Worm (Caenorhabditis elegans): Measurements from ENCODE around the gene nspg-5.

nspg-5 gene

DNA sequence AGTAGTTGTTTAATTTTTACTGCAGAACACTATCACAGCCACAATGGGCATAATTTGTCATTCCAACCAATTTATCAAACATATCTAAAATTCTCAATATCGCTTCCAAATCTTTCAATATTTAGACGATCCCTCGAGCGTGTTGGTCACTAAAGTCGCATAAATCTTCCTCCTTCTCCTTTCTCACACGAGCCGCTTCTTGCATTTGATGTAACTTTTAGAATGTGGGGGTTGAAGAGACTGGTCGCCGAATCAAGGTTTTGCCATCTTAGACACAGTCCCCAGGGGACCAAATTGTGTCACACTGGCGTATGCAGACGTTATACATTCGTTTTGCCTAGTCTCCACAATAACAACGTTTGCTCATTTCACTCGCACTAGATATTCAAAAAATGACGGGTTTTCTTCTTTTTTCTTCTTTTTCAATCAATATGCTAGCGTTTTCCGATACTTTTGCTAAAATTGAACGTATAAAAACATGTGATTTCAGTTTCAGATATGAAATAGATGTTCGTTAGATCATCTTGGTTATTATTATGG, 24.3 kb upstream of the nspg-5 start, which contains the start of gene gbb-1:
Gene gbb-1 (plus strand): TSS at position 490 of the 540 bp plus-strand sequence.
- TF ChIP-seq fkh-10 (GFP tag; optimal IDR thresholded peaks at IDR 0.05) = no peak
- no peak for TF ChIP-seq fkh-2 (tag; optimal IDR thresholded peaks at IDR 0.05)
- no peak for TF ChIP-seq egl-5 (tag; optimal IDR thresholded peaks at IDR 0.05)
- TF ChIP-seq elt-1 (tag; optimal IDR thresholded peaks at IDR 0.05) = peak; percentile 19

DNA sequence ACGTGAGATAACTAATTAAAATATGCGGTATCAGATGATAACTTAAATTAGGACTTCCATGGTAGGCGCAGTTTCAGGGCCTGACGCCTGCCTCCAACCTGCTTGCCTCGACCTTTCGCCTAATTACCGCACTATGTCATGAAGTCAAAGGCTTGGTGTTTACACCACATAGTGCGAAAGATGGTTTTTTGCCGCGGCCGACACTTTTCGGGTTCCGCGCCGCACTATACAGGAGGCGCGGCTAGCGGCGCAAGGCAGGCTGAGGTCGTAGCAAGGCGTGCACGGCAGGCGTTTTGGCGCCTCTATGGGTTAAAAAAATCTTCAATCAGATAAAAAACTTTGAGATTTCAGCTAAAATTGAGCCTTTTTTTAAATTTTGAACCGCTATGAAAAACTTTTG, 21.1 kb upstream of the nspg-5 start:
- TF ChIP-seq snpc-4 (tag; optimal IDR thresholded peaks at IDR 0.05) (peak; percentile 78), nfya-1 (tag; optimal IDR thresholded peaks at IDR 0.05; ENCODE audit: insufficient read depth) (no peak)

DNA sequence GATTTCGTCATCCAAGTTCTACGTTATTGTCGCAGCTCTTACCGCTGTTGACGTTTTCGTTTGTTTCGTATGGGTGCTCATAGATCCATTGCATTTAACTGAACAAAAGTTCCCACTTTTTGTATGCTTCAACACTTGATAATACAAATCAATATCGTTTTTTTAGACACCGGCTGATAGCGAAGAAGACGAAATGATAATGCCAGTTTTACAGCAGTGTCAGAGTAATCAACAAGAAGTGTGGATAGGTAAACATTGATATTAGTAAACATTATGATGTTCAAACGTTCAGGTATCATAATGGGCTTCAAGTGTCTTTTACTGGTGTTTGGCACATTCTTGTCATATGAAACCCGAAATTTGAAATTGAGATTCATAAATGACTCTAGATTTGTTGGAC, 15.6 kb upstream of the nspg-5 start:
- no peak for TF ChIP-seq sea-2 (GFP tag; optimal IDR thresholded peaks at IDR 0.05)
- TF ChIP-seq pha-4 (tag; optimal IDR thresholded peaks at IDR 0.05) = peak; percentile 62
- TF ChIP-seq elt-2 (tag; optimal IDR thresholded peaks at IDR 0.05) = peak; percentile 72
- TF ChIP-seq egl-5 (tag; optimal IDR thresholded peaks at IDR 0.05) = no peak

DNA sequence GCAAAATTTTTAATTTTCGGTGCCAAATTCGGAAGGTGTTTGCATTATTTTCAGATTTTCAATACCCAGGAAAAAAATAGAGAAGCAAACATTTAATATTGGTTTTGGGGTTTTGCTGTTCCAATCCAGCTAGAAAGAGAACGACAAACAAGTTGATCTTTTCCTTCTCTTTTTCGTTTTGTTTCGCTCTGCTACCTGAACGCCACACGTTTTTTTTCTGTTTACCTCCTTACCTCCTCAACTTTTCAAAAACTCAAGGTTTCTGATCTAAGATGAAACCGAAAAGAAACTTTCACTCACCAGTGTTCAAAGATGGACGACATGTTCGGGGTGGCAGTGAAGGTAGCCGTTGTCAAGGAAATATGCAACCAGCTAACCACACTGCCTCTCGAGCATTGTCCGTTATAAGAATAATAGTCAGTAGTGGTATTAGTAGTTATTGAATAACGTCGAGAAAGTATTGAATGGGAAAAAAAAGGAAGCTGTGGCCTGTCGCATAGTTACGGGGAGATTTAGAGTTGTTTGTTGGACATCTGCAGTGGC, 12.3 kb upstream of the nspg-5 start:
- TF ChIP-seq lin-15B (tag; optimal IDR thresholded peaks at IDR 0.05) (no peak), nhr-67 (tag; optimal IDR thresholded peaks at IDR 0.05) (no peak), ama-1 (optimal IDR thresholded peaks at IDR 0.05) (peak; percentile 24), nhr-25 (tag; optimal IDR thresholded peaks at IDR 0.05) (peak; percentile 34), snpc-4 (tag; optimal IDR thresholded peaks at IDR 0.05) (no peak), sea-2 (GFP tag; optimal IDR thresholded peaks at IDR 0.05) (no peak), pha-4 (tag; optimal IDR thresholded peaks at IDR 0.05) (peak; percentile 59), nhr-76 (tag; optimal IDR thresholded peaks at IDR 0.05) (no peak), egl-5 (tag; optimal IDR thresholded peaks at IDR 0.05) (peak; percentile 12), ztf-4 (tag; optimal IDR thresholded peaks at IDR 0.05) (no peak), ZK546.5 (tag; optimal IDR thresholded peaks at IDR 0.05) (no peak), mdl-1 (tag; optimal IDR thresholded peaks at IDR 0.05) (no peak), nhr-12 (tag; optimal IDR thresholded peaks at IDR 0.05) (no peak), zag-1 (tag; optimal IDR thresholded peaks at IDR 0.05) (no peak)

DNA sequence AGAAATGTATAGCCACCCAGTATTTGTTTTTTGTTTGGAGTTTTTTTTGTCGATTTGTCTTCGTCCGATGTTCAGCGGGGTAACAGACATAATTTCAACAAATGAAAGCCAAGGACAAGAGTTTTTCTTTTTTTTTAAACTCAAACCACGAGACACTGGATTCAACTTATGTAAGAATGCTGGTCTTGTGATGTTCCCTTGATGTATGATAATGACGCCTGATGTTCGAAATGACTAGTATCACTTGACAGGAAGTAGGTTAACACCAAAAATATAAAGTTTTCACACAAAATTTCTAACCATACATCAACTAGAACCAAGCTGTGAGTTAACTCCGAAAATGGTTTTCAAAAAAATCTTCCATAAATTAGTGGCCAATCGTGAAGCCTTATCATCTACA, 11.6 kb upstream of the nspg-5 start:
- TF ChIP-seq fkh-10 (GFP tag; optimal IDR thresholded peaks at IDR 0.05) (no peak), hmg-11 (tag; optimal IDR thresholded peaks at IDR 0.05) (no peak), nfya-1 (tag; optimal IDR thresholded peaks at IDR 0.05; ENCODE audit: insufficient read depth) (no peak), lsy-12 (tag; optimal IDR thresholded peaks at IDR 0.05) (peak; percentile 32), tbx-2 (tag; optimal IDR thresholded peaks at IDR 0.05) (no peak)

DNA sequence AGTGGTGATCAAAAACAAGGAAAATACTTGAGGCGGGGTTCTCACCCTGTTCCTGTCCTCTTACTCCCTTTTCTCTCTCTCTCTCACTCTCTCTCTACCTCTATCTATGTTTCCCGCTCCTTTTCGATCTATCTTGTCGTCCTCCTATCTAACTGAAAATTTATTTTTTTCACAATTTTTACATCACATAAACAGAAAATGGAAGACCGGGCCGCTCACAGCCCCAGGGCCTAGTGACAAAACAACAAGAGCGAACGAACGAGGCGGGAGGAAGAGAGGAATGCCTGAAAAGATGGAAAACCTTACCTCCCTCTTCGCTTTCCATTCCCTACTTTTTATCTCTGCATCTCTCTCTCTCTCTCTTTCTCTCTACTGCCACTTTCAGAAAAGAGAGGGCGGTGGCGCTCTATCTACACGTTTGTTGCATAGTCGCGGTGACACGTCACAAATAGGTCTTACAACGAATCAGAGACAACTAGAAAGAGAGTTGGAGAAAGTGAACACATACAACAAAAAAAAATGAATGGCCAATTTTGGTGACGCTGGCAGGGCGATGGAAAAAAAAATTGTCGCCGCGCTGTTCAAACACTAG, 10.9 kb upstream of the nspg-5 start:
- TF ChIP-seq nhr-237 (tag; optimal IDR thresholded peaks at IDR 0.05) = no peak
- no peak for TF ChIP-seq ceh-28 (tag; optimal IDR thresholded peaks at IDR 0.05)
- peak; percentile 56 for TF ChIP-seq snpc-4 (tag; optimal IDR thresholded peaks at IDR 0.05)
- peak; percentile 33 for TF ChIP-seq pqm-1 (tag; optimal IDR thresholded peaks at IDR 0.05)
- TF ChIP-seq nhr-77 (tag; optimal IDR thresholded peaks at IDR 0.05) = no peak
- no peak for TF ChIP-seq nhr-23 (tag; optimal IDR thresholded peaks at IDR 0.05)
- peak; percentile 31 for TF ChIP-seq pha-4 (tag; optimal IDR thresholded peaks at IDR 0.05)
- TF ChIP-seq sea-2 (GFP tag; optimal IDR thresholded peaks at IDR 0.05) = no peak
- TF ChIP-seq mdl-1 (tag; optimal IDR thresholded peaks at IDR 0.05) = no peak
- peak; percentile 33 for TF ChIP-seq elt-2 (tag; optimal IDR thresholded peaks at IDR 0.05)
- TF ChIP-seq nhr-25 (tag; optimal IDR thresholded peaks at IDR 0.05) = peak; percentile 9
- peak; percentile 28 for TF ChIP-seq elt-1 (tag; optimal IDR thresholded peaks at IDR 0.05)
- TF ChIP-seq nfya-1 (tag; optimal IDR thresholded peaks at IDR 0.05; ENCODE audit: insufficient read depth) = no peak
- no peak for TF ChIP-seq nhr-43 (tag; optimal IDR thresholded peaks at IDR 0.05; ENCODE audit: poor library complexity, severe bottlenecking)
- TF ChIP-seq egl-5 (tag; optimal IDR thresholded peaks at IDR 0.05) = no peak
- no peak for TF ChIP-seq ztf-11 (tag; optimal IDR thresholded peaks at IDR 0.05)
- no peak for TF ChIP-seq ceh-9 (tag; optimal IDR thresholded peaks at IDR 0.05)
- TF ChIP-seq nhr-11 (tag; optimal IDR thresholded peaks at IDR 0.05) = no peak
- TF ChIP-seq lin-39 (tag; optimal IDR thresholded peaks at IDR 0.05) = no peak
- TF ChIP-seq mml-1 (tag; optimal IDR thresholded peaks at IDR 0.05) = no peak
- TF ChIP-seq skn-1 (tag; optimal IDR thresholded peaks at IDR 0.05) = no peak
